Fruit fly (Drosophila melanogaster) whole organism, embryonic: ENCODE results near the gene Ubc6.
A peak's percentile ranks its signal among the peaks of the same experiment; 100 is the strongest.

ENCODE experiments used
- Awh ChIP-seq: fragments of 200-800 bp; sonication (Bioruptor generic); IDR thresholded peaks from 2 replicates; pipeline ENCODE4, ENCODE4 v1.3.6; 2022; ENCODE audit warnings: missing biosample characterization, missing genetic modification characterization
- CG10274 ChIP-seq: fragments of 200-800 bp; sonication (Bioruptor generic); optimal IDR thresholded peaks from 3 replicates; lab custom pipeline; 2017; ENCODE audit warnings: missing biosample characterization, mild to moderate bottlenecking, missing genetic modification characterization
- CG10366 ChIP-seq: fragments of 200-800 bp; sonication (Bioruptor generic); IDR thresholded peaks from 2 replicates; pipeline ENCODE4 v1.3.6; 2022; ENCODE audit warnings: missing biosample characterization, missing genetic modification characterization
- CG10979 ChIP-seq: fragments of 200-800 bp; sonication (Bioruptor generic); optimal IDR thresholded peaks from 2 replicates; lab custom pipeline; 2018; ENCODE audit warnings: missing biosample characterization, mild to moderate bottlenecking, missing genetic modification characterization, moderate library complexity
- CG11247 ChIP-seq: fragments of 200-800 bp; sonication (Bioruptor generic); IDR thresholded peaks from 2 replicates; pipeline ENCODE4 v1.3.6; 2022; ENCODE audit warnings: missing biosample characterization, missing genetic modification characterization
- CG14014 ChIP-seq: fragments of 200-800 bp; sonication (Bioruptor generic); IDR thresholded peaks from 2 replicates; pipeline ENCODE4 v1.3.6; 2022; ENCODE audit warnings: missing biosample characterization, missing genetic modification characterization
- CG14860 ChIP-seq: fragments of 200-800 bp; sonication (Bioruptor generic); IDR thresholded peaks from 3 replicates; pipeline ENCODE4 v1.3.6; 2022; ENCODE audit warnings: missing biosample characterization, missing genetic modification characterization; ENCODE audit not compliant: partially characterized antibody
- CG16813 ChIP-seq: fragments of 200-800 bp; sonication (Bioruptor generic); IDR thresholded peaks from 3 replicates; pipeline ENCODE4 v1.3.6; 2022; ENCODE audit warnings: missing biosample characterization, missing genetic modification characterization; ENCODE audit not compliant: partially characterized antibody
- CG17612 ChIP-seq: fragments of 200-800 bp; sonication (Bioruptor generic); IDR thresholded peaks from 2 replicates; pipeline ENCODE4 v1.3.6; 2022; ENCODE audit warnings: missing biosample characterization, missing genetic modification characterization
- CG18619 ChIP-seq: fragments of 200-800 bp; sonication (Bioruptor generic); optimal IDR thresholded peaks from 3 replicates; lab custom pipeline; 2017; ENCODE audit warnings: missing biosample characterization, mild to moderate bottlenecking, missing genetic modification characterization
- CG30020 ChIP-seq: fragments of 200-800 bp; optimal IDR thresholded peaks from 2 replicates; lab custom pipeline; 2019; ENCODE audit warnings: missing biosample characterization, mild to moderate bottlenecking, missing genetic modification characterization, moderate library complexity
- CG31224 ChIP-seq: fragments of 200-800 bp; sonication (Bioruptor generic); IDR thresholded peaks from 2 replicates; pipeline ENCODE4 v1.3.6; 2022; ENCODE audit warnings: missing biosample characterization, missing genetic modification characterization
- CG31388 ChIP-seq: fragments of 200-800 bp; sonication (Bioruptor generic); optimal IDR thresholded peaks from 2 replicates; lab custom pipeline; 2016; ENCODE audit warnings: missing biosample characterization, missing genetic modification characterization
- CG31441 ChIP-seq: fragments of 200-800 bp; sonication (Bioruptor generic); IDR thresholded peaks from 2 replicates; pipeline ENCODE4 v1.3.6; 2022; ENCODE audit warnings: missing biosample characterization, missing genetic modification characterization
- CG3407 ChIP-seq: fragments of 200-800 bp; sonication (Bioruptor generic); optimal IDR thresholded peaks from 2 replicates; lab custom pipeline; 2018; ENCODE audit warnings: missing biosample characterization, mild to moderate bottlenecking, missing genetic modification characterization
- CG34224 ChIP-seq: fragments of 200-800 bp; sonication (Bioruptor generic); IDR thresholded peaks from 3 replicates; pipeline ENCODE4 v1.3.6; 2022; ENCODE audit warnings: missing biosample characterization, missing genetic modification characterization; ENCODE audit not compliant: partially characterized antibody
- CG4707 ChIP-seq: fragments of 200-800 bp; sonication (Bioruptor generic); optimal IDR thresholded peaks from 2 replicates; lab custom pipeline; 2018; ENCODE audit warnings: missing biosample characterization, mild to moderate bottlenecking, missing genetic modification characterization, moderate library complexity
- CG5180 ChIP-seq: fragments of 200-800 bp; sonication (Bioruptor generic); optimal IDR thresholded peaks from 3 replicates; lab custom pipeline; 2017; ENCODE audit warnings: missing biosample characterization, missing genetic modification characterization, mild to moderate bottlenecking, moderate library complexity, missing genetic modification reagents
- CG6272 ChIP-seq: fragments of 200-800 bp; sonication (Bioruptor generic); IDR thresholded peaks from 2 replicates; pipeline ENCODE4 v1.3.6; 2022; ENCODE audit warnings: missing biosample characterization, missing genetic modification characterization
- CG8478 ChIP-seq: fragments of >200 bp; optimal IDR thresholded peaks from 2 replicates; lab custom pipeline; 2018
- Deaf1 ChIP-seq: fragments of 200-800 bp; optimal IDR thresholded peaks from 3 replicates; lab custom pipeline; 2019; ENCODE audit warnings: missing biosample characterization, mild to moderate bottlenecking, missing genetic modification characterization, moderate library complexity
- Ets65A ChIP-seq: fragments of 200-800 bp; sonication (Bioruptor generic); peaks from one replicate; lab custom pipeline; 2016; ENCODE audit warnings: missing biosample characterization, missing genetic modification characterization
- Hr3 ChIP-seq: fragments of 200-800 bp; sonication (Bioruptor generic); optimal IDR thresholded peaks from 3 replicates; lab custom pipeline; 2016; ENCODE audit warnings: missing biosample characterization, missing genetic modification characterization
- Med ChIP-seq: fragments of 200-800 bp; sonication (Bioruptor generic); peaks from one replicate; lab custom pipeline; 2016; ENCODE audit warnings: missing biosample characterization, missing genetic modification characterization, mild to moderate bottlenecking, inconsistent platforms, moderate library complexity
- NC2β ChIP-seq: fragments of 200-800 bp; sonication (Bioruptor generic); optimal IDR thresholded peaks from 2 replicates; lab custom pipeline; 2016; ENCODE audit warnings: missing biosample characterization, missing genetic modification characterization
- Nf-YA ChIP-seq: fragments of 200-800 bp; sonication (Bioruptor generic); IDR thresholded peaks from 2 replicates; pipeline ENCODE4 v1.3.6; 2022; ENCODE audit warnings: missing biosample characterization, missing genetic modification characterization
- Nf-YC ChIP-seq: fragments of 200-800 bp; optimal IDR thresholded peaks from 3 replicates; lab custom pipeline; 2019; ENCODE audit warnings: missing biosample characterization, mild to moderate bottlenecking, missing genetic modification characterization, moderate library complexity
- Ssrp ChIP-seq: fragments of 200-800 bp; sonication (Bioruptor generic); optimal IDR thresholded peaks from 2 replicates; lab custom pipeline; 2018; ENCODE audit warnings: missing biosample characterization, mild to moderate bottlenecking, missing genetic modification characterization, moderate library complexity
- Tbp ChIP-seq: fragments of >200 bp; optimal IDR thresholded peaks from 2 replicates; lab custom pipeline; 2018; ENCODE audit warnings: missing biosample characterization, missing genetic modification characterization
- YL-1 ChIP-seq: fragments of 200-800 bp; sonication (Bioruptor generic); optimal IDR thresholded peaks from 3 replicates; lab custom pipeline; 2017; ENCODE audit warnings: missing biosample characterization, mild to moderate bottlenecking, missing genetic modification characterization
- aop ChIP-seq: fragments of 200-800 bp; sonication (Bioruptor generic); IDR thresholded peaks from 2 replicates; pipeline ENCODE4 v1.3.6; 2022; ENCODE audit warnings: missing biosample characterization, missing genetic modification characterization
- cad ChIP-seq: fragments of >200 bp; optimal IDR thresholded peaks from 2 replicates; lab custom pipeline; 2017; ENCODE audit warnings: missing biosample characterization, missing genetic modification characterization
- chinmo ChIP-seq: fragments of 200-800 bp; sonication (Bioruptor generic); IDR thresholded peaks from 4 replicates; pipeline ENCODE4 v1.3.6; 2022; ENCODE audit warnings: missing biosample characterization, missing genetic modification characterization; ENCODE audit not compliant: partially characterized antibody
- dan ChIP-seq: fragments of 200-800 bp; sonication (Bioruptor generic); IDR thresholded peaks from 2 replicates; pipeline ENCODE4 v1.3.6; 2022; ENCODE audit warnings: missing biosample characterization, missing genetic modification characterization
- dmrt99B ChIP-seq: fragments of 200-800 bp; sonication (Bioruptor generic); optimal IDR thresholded peaks from 2 replicates; lab custom pipeline; 2018; ENCODE audit warnings: missing biosample characterization, mild to moderate bottlenecking, missing genetic modification characterization, moderate library complexity
- dpn ChIP-seq, 2 experiments: fragments of 200-800 bp; sonication (Bioruptor generic); optimal IDR thresholded peaks; 3 replicates each; lab custom pipeline; 2016; ENCODE audit warnings: missing biosample characterization in 2 of 2, missing genetic modification characterization in 2 of 2
- en ChIP-seq: fragments of 200-800 bp; sonication (Bioruptor generic); optimal IDR thresholded peaks from 2 replicates; lab custom pipeline; 2016; ENCODE audit warnings: missing biosample characterization, missing genetic modification characterization
- esg ChIP-seq: fragments of 200-800 bp; sonication (Bioruptor generic); conservative IDR thresholded peaks from 2 replicates; pipeline ENCODE4 v1.3.6; 2022; ENCODE audit warnings: missing biosample characterization, missing genetic modification characterization
- hkb ChIP-seq, 2 experiments: fragments of 200-800 bp in 1 of 2; fragments of >200 bp in 1 of 2; sonication (Bioruptor generic) in 1 of 2; IDR thresholded peaks in 1 of 2; optimal IDR thresholded peaks in 1 of 2; 2 replicates each; pipeline versions ENCODE4 v1.3.6 to Lab custom; 2017 to 2022; ENCODE audit warnings: missing biosample characterization in 1 of 2, missing genetic modification characterization in 1 of 2
- nom ChIP-seq: fragments of 200-800 bp; sonication (Bioruptor generic); optimal IDR thresholded peaks from 2 replicates; lab custom pipeline; 2017; ENCODE audit warnings: missing biosample characterization, missing genetic modification characterization, mild to moderate bottlenecking, moderate library complexity, missing genetic modification reagents
- ro ChIP-seq: fragments of 200-800 bp; sonication (Bioruptor generic); IDR thresholded peaks from 2 replicates; pipeline ENCODE4 v1.3.6; 2022; ENCODE audit warnings: missing biosample characterization, missing genetic modification characterization
- row ChIP-seq: fragments of 200-800 bp; sonication (Bioruptor generic); IDR thresholded peaks from 3 replicates; pipeline ENCODE4 v1.3.6; 2022; ENCODE audit warnings: missing biosample characterization, missing genetic modification characterization
- scrt ChIP-seq: fragments of 200-800 bp; sonication (Bioruptor generic); optimal IDR thresholded peaks from 2 replicates; lab custom pipeline; 2018; ENCODE audit warnings: missing biosample characterization, mild to moderate bottlenecking, missing genetic modification characterization, moderate library complexity
- sisA ChIP-seq: fragments of 200-800 bp; sonication (Bioruptor generic); IDR thresholded peaks from 2 replicates; pipeline ENCODE4 v1.3.6; 2022; ENCODE audit warnings: missing biosample characterization, missing genetic modification characterization
- sqz ChIP-seq: fragments of 200-800 bp; sonication (Bioruptor generic); optimal IDR thresholded peaks from 3 replicates; lab custom pipeline; 2018; ENCODE audit warnings: missing biosample characterization, mild to moderate bottlenecking, missing genetic modification characterization
- stc ChIP-seq: fragments of 200-800 bp; sonication (Bioruptor generic); IDR thresholded peaks from 2 replicates; pipeline ENCODE4 v1.3.6; 2022; ENCODE audit warnings: missing biosample characterization, missing genetic modification characterization
- tll ChIP-seq, 2 experiments: fragments of 200-800 bp in 1 of 2; fragments of >200 bp in 1 of 2; sonication (Bioruptor generic) in 1 of 2; optimal IDR thresholded peaks; 2 replicates each; lab custom pipeline; 2017 to 2019; ENCODE audit warnings: missing biosample characterization in 2 of 2, missing genetic modification characterization in 2 of 2, mild to moderate bottlenecking in 1 of 2, moderate library complexity in 1 of 2
- vvl ChIP-seq: fragments of 200-800 bp; sonication (Bioruptor generic); IDR thresholded peaks from 2 replicates; pipeline ENCODE4 v1.3.6; 2022; ENCODE audit warnings: missing biosample characterization, missing genetic modification characterization
- z ChIP-seq: fragments of 200-800 bp; sonication (Bioruptor generic); IDR thresholded peaks from 3 replicates; pipeline ENCODE4 v1.3.6; 2022; ENCODE audit warnings: missing biosample characterization, missing genetic modification characterization

Gene Ubc6

DNA sequence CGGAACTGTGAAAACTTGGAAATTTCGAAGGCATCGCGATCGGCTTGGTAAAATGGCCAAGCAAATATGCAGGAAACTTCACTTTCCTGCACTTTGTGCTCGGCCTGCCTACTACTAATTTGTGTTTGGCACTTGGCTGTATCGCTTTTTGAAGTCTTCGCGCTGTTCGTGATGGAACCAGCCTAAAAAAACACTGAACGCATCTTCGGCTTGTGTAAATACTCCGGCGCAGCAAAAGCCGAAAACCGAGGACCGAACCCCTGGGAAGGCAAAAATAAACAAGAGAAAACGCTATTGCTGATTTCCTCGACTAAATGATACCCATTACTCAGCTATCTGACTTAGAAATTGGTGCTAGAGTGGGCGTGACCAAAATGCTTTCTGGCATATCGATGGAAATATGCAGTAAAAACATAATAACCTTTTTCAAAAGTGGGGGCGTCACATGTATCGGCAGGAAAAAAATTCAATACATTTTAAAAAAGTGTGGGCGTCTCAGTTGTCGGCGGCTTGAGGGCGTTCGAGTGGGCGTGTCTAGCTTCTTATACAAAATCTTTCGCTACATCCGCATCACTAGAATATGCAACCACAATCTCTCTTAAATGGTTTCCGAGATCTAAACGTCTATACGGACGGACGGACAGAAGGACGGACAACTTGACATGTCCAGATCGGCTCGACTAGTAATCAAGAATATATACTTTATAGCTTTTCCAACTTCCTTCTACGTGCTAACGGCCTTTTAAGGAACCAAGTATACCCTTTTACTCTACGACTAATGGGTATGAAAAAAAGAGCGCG, 22.2 kb upstream of the Ubc6 start (continued):
- TF ChIP-seq Hr3 (GFP tag; lab: Kevin White, UChicago) (no peak), CG10979 (peak; percentile 12), CG34224 (GFP tag; lab: Robert Waterston, UW) (no peak), CG11247 (no peak), CG5180 (GFP tag; lab: Kevin White, UChicago) (no peak), scrt (no peak), sisA (GFP tag; lab: Robert Waterston, UW) (0 out of 2 replicates have a peak, but pooled peaks have one; percentile 16), CG4707 (peak; percentile 13), sqz (GFP tag; lab: Kevin White, UChicago) (no peak), CG17612 (GFP tag; lab: Robert Waterston, UW) (no peak), CG31388 (GFP tag; lab: Kevin White, UChicago) (no peak), Awh (GFP tag; lab: Robert Waterston, UW) (no peak), dpn (GFP tag; optimal IDR thresholded peaks at IDR 0.05; lab: Kevin White, UChicago) (no peak), Deaf1 (tag; lab: Kevin White, UChicago) (peak; percentile 69), CG31441 (GFP tag; lab: Robert Waterston, UW) (no peak), tll (GFP tag; optimal IDR thresholded peaks at IDR 0.05; lab: Kevin White, UChicago) (no peak), CG3407 (GFP tag; lab: Kevin White, UChicago) (peak; percentile 5), CG10274 (no peak), CG6272 (no peak), vvl (GFP tag; lab: Robert Waterston, UW) (0 out of 2 replicates have a peak, but pooled peaks have one; percentile 28), esg (GFP tag; lab: Robert Waterston, UW) (no peak), CG14860 (GFP tag; lab: Robert Waterston, UW) (no peak; the same call in 2 of the 3 replicates), CG8478 (lab: Kevin White, UChicago) (no peak), hkb (optimal IDR thresholded peaks at IDR 0.05; lab: Kevin White, UChicago) (peak; percentile 14), hkb (GFP tag; IDR thresholded peaks at IDR 0.05; lab: Robert Waterston, UW) (no peak), Nf-YA (GFP tag; lab: Robert Waterston, UW) (0 out of 2 replicates have a peak, but pooled peaks have one; percentile 8), Ets65A (peak; percentile 86), dan (GFP tag; lab: Robert Waterston, UW) (no peak), CG30020 (tag; lab: Kevin White, UChicago) (no peak), z (GFP tag; lab: Robert Waterston, UW) (0 out of 3 replicates have a peak, but pooled peaks have one; percentile 28), CG16813 (GFP tag; lab: Robert Waterston, UW) (0 out of 3 replicates have a peak, but pooled peaks have one; percentile 23), chinmo (GFP tag; lab: Robert Waterston, UW) (no peak), YL-1 (GFP tag; lab: Kevin White, UChicago) (peak; percentile 8), Nf-YC (tag; lab: Kevin White, UChicago) (no peak), row (GFP tag; lab: Robert Waterston, UW) (peak; percentile 43; the same call in 2 of the 3 replicates), nom (no peak), CG31224 (GFP tag; lab: Robert Waterston, UW) (no peak), ro (GFP tag; lab: Robert Waterston, UW) (no peak), cad (no peak), en (GFP tag; lab: Kevin White, UChicago) (no peak), NC2β (GFP tag; lab: Kevin White, UChicago) (peak; percentile 8), CG10366 (GFP tag; lab: Robert Waterston, UW) (0 out of 2 replicates have a peak, but pooled peaks have one; percentile 8), CG18619 (GFP tag; lab: Kevin White, UChicago) (peak; percentile 0), aop (GFP tag; lab: Robert Waterston, UW) (no peak), stc (GFP tag; lab: Robert Waterston, UW) (no peak), Med (GFP tag; lab: Kevin White, UChicago) (peak; percentile 60), dmrt99B (tag; lab: Kevin White, UChicago) (no peak), CG14014 (GFP tag; lab: Robert Waterston, UW) (0 out of 2 replicates have a peak, but pooled peaks have one; percentile 30), Tbp (GFP tag; lab: Kevin White, UChicago) (no peak), Ssrp (no peak)
